Fruit fly (Drosophila melanogaster): ENCODE results near the gene CG15432.

The CG15432 gene

DNA sequence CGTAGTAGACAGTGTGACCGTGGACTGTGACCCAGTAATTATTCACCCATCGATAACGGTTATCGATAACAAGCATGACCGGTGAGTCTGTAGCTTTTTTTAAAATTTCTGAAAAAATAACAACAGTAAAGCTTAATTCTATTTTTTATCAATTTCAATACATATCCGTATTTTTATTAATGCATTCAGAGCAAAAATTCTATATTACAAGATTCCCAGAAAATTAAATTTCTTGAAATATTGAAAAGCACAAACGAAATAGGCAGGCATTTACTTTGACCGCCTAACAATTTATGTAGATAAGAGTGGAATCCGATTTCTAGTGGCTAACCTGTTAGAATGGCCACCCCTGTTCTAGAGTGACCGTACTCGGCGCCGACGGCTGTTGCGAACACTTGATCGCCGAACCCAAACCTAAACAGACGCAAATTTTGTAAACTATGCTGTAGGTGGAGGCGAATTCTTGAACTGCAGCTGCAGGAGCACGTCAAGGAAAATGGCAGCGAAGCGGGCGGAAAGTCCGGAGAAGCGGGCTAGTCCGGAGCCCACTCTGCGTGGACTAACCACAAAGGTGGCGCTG lies 48.2 kb upstream of the CG15432 start, which contains the start of gene CG3652 (continued):
- TF ChIP-seq D19B (GFP tag; optimal IDR thresholded peaks at IDR 0.05) = no peak
- TF ChIP-seq Rfx (GFP tag; IDR thresholded peaks at IDR 0.05) = no peak; the same call in 1 of the 2 replicates
- TF ChIP-seq CG7987 (GFP tag; optimal IDR thresholded peaks at IDR 0.05) = no peak
- TF ChIP-seq CG4282 (GFP tag; optimal IDR thresholded peaks at IDR 0.05) = no peak
- TF ChIP-seq YL-1 (GFP tag; optimal IDR thresholded peaks at IDR 0.05) = peak; percentile 61
- no peak for TF ChIP-seq Hr39 (optimal IDR thresholded peaks at IDR 0.05)
- no peak for TF ChIP-seq Oli (tag; optimal IDR thresholded peaks at IDR 0.05)
- peak; percentile 64 for TF ChIP-seq CG2120 (GFP tag; optimal IDR thresholded peaks at IDR 0.05)
- peak; percentile 49 for TF ChIP-seq Xbp1 (GFP tag; optimal IDR thresholded peaks at IDR 0.05)
- TF ChIP-seq CG3726 (GFP tag; IDR thresholded peaks at IDR 0.05) = no peak
- no peak for TF ChIP-seq CG8281 (tag; optimal IDR thresholded peaks at IDR 0.05)
- TF ChIP-seq en (GFP tag; optimal IDR thresholded peaks at IDR 0.05) = no peak
- no peak for TF ChIP-seq CG15011 (GFP tag; optimal IDR thresholded peaks at IDR 0.05)
- TF ChIP-seq bbx (GFP tag; IDR thresholded peaks at IDR 0.05; ENCODE audit: partially characterized antibody) = 0 out of 2 replicates have a peak, but pooled peaks have one; percentile 14
- no peak for TF ChIP-seq CG43689 (GFP tag; IDR thresholded peaks at IDR 0.05)
- 0 out of 3 replicates have a peak, but pooled peaks have one; percentile 14 for TF ChIP-seq Opbp (GFP tag; IDR thresholded peaks at IDR 0.05; ENCODE audit: partially characterized antibody)
- TF ChIP-seq CG10321 (GFP tag; IDR thresholded peaks at IDR 0.05) = no peak
- TF ChIP-seq dysf (GFP tag; IDR thresholded peaks at IDR 0.05) = no peak
- peak; percentile 30 for TF ChIP-seq Hr3 (GFP tag; optimal IDR thresholded peaks at IDR 0.05)
- peak; percentile 37 for TF ChIP-seq pho (GFP tag; optimal IDR thresholded peaks at IDR 0.05)
- no peak for TF ChIP-seq psq (GFP tag; optimal IDR thresholded peaks at IDR 0.05)
- no peak for TF ChIP-seq Mrtf (GFP tag; IDR thresholded peaks at IDR 0.05)
- no peak for TF ChIP-seq CG12219 (GFP tag; optimal IDR thresholded peaks at IDR 0.05)
- TF ChIP-seq CG10565 (GFP tag; optimal IDR thresholded peaks at IDR 0.05) = no peak
- TF ChIP-seq stwl (tag; optimal IDR thresholded peaks at IDR 0.05) = peak; percentile 38
- peak; percentile 71 for TF ChIP-seq CG2116 (GFP tag; optimal IDR thresholded peaks at IDR 0.05)
- TF ChIP-seq CoRest (tag; optimal IDR thresholded peaks at IDR 0.05) = peak; percentile 67
- no peak for TF ChIP-seq NK7.1 (GFP tag; optimal IDR thresholded peaks at IDR 0.05)
- TF ChIP-seq CG15601 (tag; optimal IDR thresholded peaks at IDR 0.05) = no peak
- peak; percentile 9 for TF ChIP-seq CG13775 (GFP tag; optimal IDR thresholded peaks at IDR 0.05)
- TF ChIP-seq CG30431 (GFP tag; optimal IDR thresholded peaks at IDR 0.05) = no peak
- TF ChIP-seq B-H1 (GFP tag; IDR thresholded peaks at IDR 0.05) = no peak
- peak; percentile 9 for TF ChIP-seq vfl (GFP tag; optimal IDR thresholded peaks at IDR 0.05)
- TF ChIP-seq hth (optimal IDR thresholded peaks at IDR 0.05) = no peak
- TF ChIP-seq usp (GFP tag; optimal IDR thresholded peaks at IDR 0.05) = no peak
- no peak for TF ChIP-seq CG10543 (GFP tag; optimal IDR thresholded peaks at IDR 0.05)
- TF ChIP-seq phol (tag; optimal IDR thresholded peaks at IDR 0.05) = peak; percentile 64
- TF ChIP-seq Dfd (GFP tag; optimal IDR thresholded peaks at IDR 0.05) = no peak
- no peak for TF ChIP-seq CG6689 (GFP tag; IDR thresholded peaks at IDR 0.05)
- no peak for TF ChIP-seq shn (GFP tag; optimal IDR thresholded peaks at IDR 0.05)
- no peak for TF ChIP-seq CG14860 (GFP tag; IDR thresholded peaks at IDR 0.05; ENCODE audit: partially characterized antibody)
- TF ChIP-seq eyg (GFP tag; optimal IDR thresholded peaks at IDR 0.05) = no peak
- no peak for TF ChIP-seq CG11504 (tag; optimal IDR thresholded peaks at IDR 0.05)
- peak; percentile 12; the same call in 1 of the 4 replicates for TF ChIP-seq Gug (GFP tag; IDR thresholded peaks at IDR 0.05)
- no peak for TF ChIP-seq CG6854 (GFP tag; optimal IDR thresholded peaks at IDR 0.05)
- TF ChIP-seq bowl (GFP tag; IDR thresholded peaks at IDR 0.05) = no peak
- peak; percentile 75 for TF ChIP-seq Dref (GFP tag; IDR thresholded peaks at IDR 0.05)
- TF ChIP-seq CG31365 (tag; optimal IDR thresholded peaks at IDR 0.05) = no peak
- TF ChIP-seq CG9609 (GFP tag; optimal IDR thresholded peaks at IDR 0.05) = peak; percentile 19
- no peak for TF ChIP-seq br (optimal IDR thresholded peaks at IDR 0.05)
- no peak for TF ChIP-seq Hey (tag; optimal IDR thresholded peaks at IDR 0.05)
- TF ChIP-seq CG17802 (tag; optimal IDR thresholded peaks at IDR 0.05) = no peak
